Worm (Caenorhabditis elegans): ENCODE data around the gene ZK154.5.

- no peak for TF ChIP-seq F57A8.1 (GFP tag; optimal IDR thresholded peaks at IDR 0.05)
- no peak for TF ChIP-seq ztf-26 (tag; optimal IDR thresholded peaks at IDR 0.05)
- no peak for TF ChIP-seq nfya-2 (GFP tag; IDR thresholded peaks at IDR 0.05)
- no peak for TF ChIP-seq let-526 (GFP tag; IDR thresholded peaks at IDR 0.05)
- TF ChIP-seq ztf-22 (GFP tag; optimal IDR thresholded peaks at IDR 0.05): no peak
- no peak for TF ChIP-seq ceh-27 (GFP tag; optimal IDR thresholded peaks at IDR 0.05)
- no peak for TF ChIP-seq egrh-3 (GFP tag; IDR thresholded peaks at IDR 0.05)
- no peak for TF ChIP-seq mcd-1 (GFP tag; IDR thresholded peaks at IDR 0.05)
- TF ChIP-seq repo-1 (tag; optimal IDR thresholded peaks at IDR 0.05): no peak
- no peak for TF ChIP-seq him-1 (tag; optimal IDR thresholded peaks at IDR 0.05)
These were observed 29.8 kb upstream of the ZK154.5 start for ce11 chrX:7817555-7817954.

Measured in whole organism, young adult.